Worm (Caenorhabditis elegans) whole organism, L4 larva: ENCODE data around the gene T28D9.1.

Source experiments
- F44E2.7 ChIP-seq: fragments of 200-800 bp; sonication (Bioruptor generic); IDR thresholded peaks from 2 replicates; pipeline ENCODE4 v2.1.2; 2022; ENCODE audit warnings: missing genetic modification characterization, missing compliant biosample characterization
- T20F7.1 ChIP-seq: fragments of 200-800 bp; sonication (Bioruptor generic); optimal IDR thresholded peaks from 2 replicates; lab custom pipeline; 2018; ENCODE audit warnings: mild to moderate bottlenecking, missing genetic modification characterization, missing compliant biosample characterization
- T26A8.4 ChIP-seq: fragments of 200-800 bp; sonication (Bioruptor generic); IDR thresholded peaks from 2 replicates; pipeline ENCODE4 v1.3.6; 2022; ENCODE audit warnings: missing genetic modification characterization, missing compliant biosample characterization
- aha-1 ChIP-seq: fragments of 150-350 bp; peaks from one replicate; lab custom pipeline; 2014; ENCODE audit warnings: missing biosample characterization, missing genetic modification characterization
- aly-2 ChIP-seq: sonication (generic microtip); optimal IDR thresholded peaks from 2 replicates; lab custom pipeline; 2018; ENCODE audit warnings: missing biosample characterization, missing genetic modification characterization
- attf-4 ChIP-seq: sonication (generic microtip); optimal IDR thresholded peaks from 3 replicates; lab custom pipeline; 2017; ENCODE audit warnings: missing biosample characterization, missing genetic modification characterization
- ctbp-1 ChIP-seq: fragments of 200-800 bp; sonication (Bioruptor generic); IDR thresholded peaks from 2 replicates; pipeline ENCODE4 v1.3.6; 2022; ENCODE audit warnings: missing genetic modification reagents, missing genetic modification characterization, missing compliant biosample characterization
- daf-12 ChIP-seq: fragments of 150-350 bp; optimal IDR thresholded peaks from 2 replicates; lab custom pipeline; 2014; ENCODE audit warnings: missing biosample characterization, missing genetic modification reagents, missing genetic modification characterization
- daf-16 ChIP-seq, 3 experiments: sonication (generic microtip); optimal IDR thresholded peaks; 2 replicates each; lab custom pipeline; 2016 to 2017; ENCODE audit warnings: missing genetic modification characterization in 3 of 3, missing genetic modification reagents in 3 of 3, mild to moderate bottlenecking in 2 of 3, missing compliant biosample characterization in 2 of 3, missing biosample characterization in 1 of 3, moderate library complexity in 1 of 3
- daf-19 ChIP-seq: fragments of 200-800 bp; sonication (Bioruptor generic); conservative IDR thresholded peaks from 2 replicates; pipeline ENCODE4 v1.3.6; 2022; ENCODE audit warnings: missing genetic modification characterization, missing compliant biosample characterization
- dmd-9 ChIP-seq: fragments of 200-800 bp; sonication (Bioruptor generic); IDR thresholded peaks from 2 replicates; pipeline ENCODE4 v1.3.6; 2022; ENCODE audit warnings: missing genetic modification reagents, missing genetic modification characterization, missing compliant biosample characterization
- dpl-1 ChIP-seq: fragments of 150-350 bp; optimal IDR thresholded peaks from 2 replicates; lab custom pipeline; 2014; ENCODE audit warnings: missing biosample characterization, missing genetic modification reagents, missing genetic modification characterization
- duxl-1 ChIP-seq: sonication (generic microtip); optimal IDR thresholded peaks from 2 replicates; lab custom pipeline; 2016; ENCODE audit warnings: mild to moderate bottlenecking, missing genetic modification characterization, moderate library complexity, missing compliant biosample characterization; ENCODE audit not compliant: poor library complexity
- hif-1 ChIP-seq, 2 experiments: sonication (generic microtip); optimal IDR thresholded peaks; 2 replicates each; lab custom pipeline; 2016 to 2017; ENCODE audit warnings: missing compliant biosample characterization in 2 of 2, missing genetic modification characterization in 2 of 2, missing genetic modification reagents in 2 of 2, missing genotype in 2 of 2, mild to moderate bottlenecking in 1 of 2
- hlh-30 ChIP-seq: sonication (generic microtip); optimal IDR thresholded peaks from 2 replicates; lab custom pipeline; 2017; ENCODE audit warnings: antibody characterized with exemption, mild to moderate bottlenecking, missing genetic modification characterization, missing compliant biosample characterization; ENCODE audit not compliant: insufficient read depth
- hmg-1.1 ChIP-seq: fragments of 200-800 bp; sonication (Bioruptor generic); IDR thresholded peaks from 2 replicates; pipeline ENCODE4 v1.3.6; 2022; ENCODE audit warnings: missing genetic modification reagents, missing genetic modification characterization, missing compliant biosample characterization
- lin-1 ChIP-seq: fragments of 200-800 bp; sonication (Bioruptor generic); IDR thresholded peaks from 2 replicates; pipeline ENCODE4 v1.3.6; 2022; ENCODE audit warnings: missing genetic modification reagents, missing genetic modification characterization, missing compliant biosample characterization
- lin-29 ChIP-seq: fragments of 200-800 bp; sonication (Bioruptor generic); IDR thresholded peaks from 2 replicates; pipeline ENCODE4 v1.3.6; 2022; ENCODE audit warnings: missing genetic modification reagents, missing genetic modification characterization, missing compliant biosample characterization
- lsy-2 ChIP-seq, 2 experiments: fragments of 150-350 bp in 1 of 2; sonication (generic microtip) in 1 of 2; optimal IDR thresholded peaks; 2 replicates each; lab custom pipeline; 2014 to 2017; ENCODE audit warnings: missing biosample characterization in 2 of 2, missing genetic modification characterization in 2 of 2
- madf-9 ChIP-seq: fragments of 200-800 bp; sonication (Bioruptor generic); conservative IDR thresholded peaks from 2 replicates; pipeline ENCODE4 v1.3.6; 2022; ENCODE audit warnings: missing genetic modification reagents, missing genetic modification characterization, missing compliant biosample characterization
- mdl-1 ChIP-seq, 2 experiments: fragments of 150-350 bp in 1 of 2; sonication (generic microtip) in 1 of 2; optimal IDR thresholded peaks; 2 replicates each; lab custom pipeline; 2014 to 2017; ENCODE audit warnings: missing biosample characterization in 2 of 2, missing genetic modification characterization in 2 of 2
- mep-1 ChIP-seq: fragments of 150-350 bp; sonication (generic microtip); optimal IDR thresholded peaks from 3 replicates; lab custom pipeline; 2014; ENCODE audit warnings: missing biosample characterization, missing genetic modification characterization
- mxl-3 ChIP-seq: fragments of 200-800 bp; sonication (Bioruptor generic); optimal IDR thresholded peaks from 2 replicates; lab custom pipeline; 2018; ENCODE audit warnings: mild to moderate bottlenecking, missing genetic modification characterization, missing compliant biosample characterization
- nhr-11 ChIP-seq: fragments of 150-350 bp; optimal IDR thresholded peaks from 2 replicates; lab custom pipeline; 2014; ENCODE audit warnings: missing biosample characterization, missing genetic modification characterization
- nhr-28 ChIP-seq: fragments of 150-350 bp; optimal IDR thresholded peaks from 2 replicates; lab custom pipeline; 2014; ENCODE audit warnings: missing biosample characterization, missing genetic modification characterization
- nhr-6 ChIP-seq: fragments of 150-350 bp; optimal IDR thresholded peaks from 2 replicates; lab custom pipeline; 2014; ENCODE audit warnings: missing biosample characterization, missing genetic modification characterization
- nhr-77 ChIP-seq: fragments of 150-350 bp; optimal IDR thresholded peaks from 2 replicates; lab custom pipeline; 2014; ENCODE audit warnings: missing biosample characterization, missing genetic modification characterization
- pha-4 ChIP-seq, 2 experiments: fragments of 150-350 bp in 1 of 2; fragments of 200-800 bp in 1 of 2; sonication (Bioruptor generic) in 1 of 2; IDR thresholded peaks in 1 of 2; optimal IDR thresholded peaks in 1 of 2; 2 replicates each; pipeline versions ENCODE4 v1.3.6 to Lab custom; 2014 to 2022; ENCODE audit warnings: missing genetic modification characterization in 2 of 2, missing genetic modification reagents in 2 of 2, missing biosample characterization in 1 of 2, missing compliant biosample characterization in 1 of 2
- php-3 ChIP-seq: fragments of 200-800 bp; sonication (Bioruptor generic); IDR thresholded peaks from 2 replicates; pipeline ENCODE4 v1.3.6; 2022; ENCODE audit warnings: missing genetic modification reagents, missing genetic modification characterization, missing compliant biosample characterization
- pqm-1 ChIP-seq: sonication (generic microtip); optimal IDR thresholded peaks from 2 replicates; lab custom pipeline; 2017; ENCODE audit warnings: missing biosample characterization, missing genetic modification characterization
- rbr-2 ChIP-seq: sonication (generic microtip); optimal IDR thresholded peaks from 2 replicates; lab custom pipeline; 2016; ENCODE audit warnings: missing genotype, missing genetic modification characterization, missing compliant biosample characterization
- sdz-12 ChIP-seq: fragments of 200-800 bp; sonication (Bioruptor generic); optimal IDR thresholded peaks from 2 replicates; lab custom pipeline; 2018; ENCODE audit warnings: mild to moderate bottlenecking, missing genetic modification characterization, missing compliant biosample characterization
- skn-1 ChIP-seq: fragments of 150-350 bp; optimal IDR thresholded peaks from 2 replicates; lab custom pipeline; 2014; ENCODE audit warnings: missing biosample characterization, missing genetic modification characterization
- tra-1 ChIP-seq: fragments of 200-800 bp; sonication (Bioruptor generic); IDR thresholded peaks from 2 replicates; pipeline ENCODE4 v1.3.6; 2022; ENCODE audit warnings: missing genetic modification reagents, missing genetic modification characterization, missing compliant biosample characterization
- unc-62 ChIP-seq, 3 experiments: fragments of 150-350 bp in 1 of 3; sonication (generic microtip); optimal IDR thresholded peaks in 2 of 3; peaks in 1 of 3; 1 replicate in 1 of 3; 2 replicates in 2 of 3; lab custom pipeline; 2014 to 2017; ENCODE audit warnings: missing biosample characterization in 3 of 3, missing genetic modification characterization in 3 of 3, missing genetic modification reagents in 3 of 3, missing genotype in 1 of 3
- zag-1 ChIP-seq: fragments of 150-350 bp; optimal IDR thresholded peaks from 2 replicates; lab custom pipeline; 2014; ENCODE audit warnings: missing biosample characterization, missing genetic modification characterization

T28D9.1 gene

DNA sequence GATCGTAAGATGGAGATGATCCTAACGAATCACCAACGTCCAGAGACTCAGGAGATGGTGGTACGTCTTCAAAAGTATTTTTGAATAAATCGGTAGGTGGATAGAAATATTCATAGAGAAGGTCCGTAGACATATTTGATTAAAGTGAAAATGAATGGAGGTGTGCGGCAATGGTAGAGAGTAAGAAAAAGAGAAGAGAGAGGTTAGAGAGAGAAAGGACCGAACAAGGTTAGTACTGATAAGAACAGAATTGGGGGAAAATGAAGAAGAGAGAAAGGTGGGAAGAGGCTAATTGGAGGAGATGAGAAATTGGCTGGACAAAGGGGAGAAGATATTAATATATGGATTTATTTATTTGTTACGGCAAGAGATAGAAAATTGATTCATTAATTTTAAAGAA, 42.5 kb upstream of the T28D9.1 start, which contains the start of gene nhr-22:
Gene nhr-22 (minus strand): TSS at position 137 of the 400 bp plus-strand sequence.
- TF ChIP-seq F44E2.7 (GFP tag; lab: Robert Waterston, UW) (no peak), nhr-28 (peak; percentile 60), mxl-3 (GFP tag; lab: Kevin White, UChicago) (peak; percentile 54), duxl-1 (tag; lab: Kevin White, UChicago) (no peak), pqm-1 (tag; lab: Kevin White, UChicago) (peak; percentile 28), aly-2 (tag; lab: Kevin White, UChicago) (no peak)

- TF ChIP-seq ctbp-1 (GFP tag; lab: Robert Waterston, UW) (no peak), nhr-6 (tag; lab: Kevin White, UChicago) (peak; percentile 47), nhr-28 (peak; percentile 71), T20F7.1 (GFP tag; lab: Kevin White, UChicago) (peak; percentile 38), dpl-1 (GFP tag; lab: Kevin White, UChicago) (peak; percentile 54), hlh-30 (tag; lab: Kevin White, UChicago) (peak; percentile 84), hmg-1.1 (GFP tag; lab: Robert Waterston, UW) (peak; percentile 46; the same call in 1 of the 2 replicates), pha-4 (GFP tag; IDR thresholded peaks at IDR 0.05; lab: Robert Waterston, UW) (no peak), pha-4 (tag; optimal IDR thresholded peaks at IDR 0.05; lab: Kevin White, UChicago) (peak; percentile 67), nhr-11 (tag; lab: Kevin White, UChicago) (peak; percentile 42), rbr-2 (tag; lab: Kevin White, UChicago) (peak; percentile 37), T26A8.4 (GFP tag; lab: Robert Waterston, UW) (no peak), daf-19 (0 out of 2 replicates have a peak, but pooled peaks have one; percentile 9), mdl-1 (tag; optimal IDR thresholded peaks at IDR 0.05; lab: Kevin White, UChicago) (peak in 1 of 2 experiments; percentile 53), lsy-2 (tag; optimal IDR thresholded peaks at IDR 0.05; lab: Kevin White, UChicago) (peak in 1 of 2 experiments; percentile 83), daf-16 (GFP tag; optimal IDR thresholded peaks at IDR 0.05; lab: Kevin White, UChicago) (no peak), daf-16 (tag; optimal IDR thresholded peaks at IDR 0.05; lab: Kevin White, UChicago) (no peak), mxl-3 (GFP tag; lab: Kevin White, UChicago) (peak; percentile 91), skn-1 (tag; lab: Kevin White, UChicago) (no peak)
- TF ChIP-seq, all 104 proteins: peak for 13
These were observed 38.8 kb upstream of the T28D9.1 start, which contains the start of gene atg-16.2 for ce11 chrII:6453341-6453806. atg-16.2 (minus strand) TSS chrII:6453391.

ce11 chrII:6454671-6455070, 37.5 kb upstream of the T28D9.1 start, which contains the start of gene aptf-1:
aptf-1 (plus strand) TSS chrII:6454971.
- TF ChIP-seq sdz-12 (GFP tag; lab: Kevin White, UChicago) = no peak
- TF ChIP-seq unc-62 (GFP tag; optimal IDR thresholded peaks at IDR 0.05 in 1 of 2; lab: Kevin White, UChicago) = no peak
- TF ChIP-seq unc-62 (tag; optimal IDR thresholded peaks at IDR 0.05; lab: Kevin White, UChicago) = no peak
- TF ChIP-seq nhr-77 = no peak
- no peak for TF ChIP-seq F44E2.7 (GFP tag; lab: Robert Waterston, UW)
- TF ChIP-seq aha-1 (tag; lab: Kevin White, UChicago) = no peak
- TF ChIP-seq attf-4 = no peak
- no peak for TF ChIP-seq T20F7.1 (GFP tag; lab: Kevin White, UChicago)
- TF ChIP-seq daf-12 = no peak
- TF ChIP-seq php-3 (GFP tag; lab: Robert Waterston, UW) = no peak
- no peak for TF ChIP-seq lin-1 (GFP tag; lab: Robert Waterston, UW)
- no peak for TF ChIP-seq dmd-9 (GFP tag; lab: Robert Waterston, UW)
- no peak for TF ChIP-seq madf-9 (GFP tag; lab: Robert Waterston, UW)
- no peak for TF ChIP-seq dpl-1 (GFP tag; lab: Kevin White, UChicago)
- TF ChIP-seq lin-29 (GFP tag; lab: Robert Waterston, UW) = no peak
- TF ChIP-seq hif-1 (tag; optimal IDR thresholded peaks at IDR 0.05; lab: Kevin White, UChicago) = no peak
- TF ChIP-seq tra-1 (GFP tag; lab: Robert Waterston, UW) = no peak
- TF ChIP-seq zag-1 (tag; lab: Kevin White, UChicago) = no peak
- TF ChIP-seq mep-1 (tag; lab: Kevin White, UChicago) = no peak
- TF ChIP-seq, all 104 proteins: peak for 0
